Worm (Caenorhabditis elegans) whole organism, L4/young adult: Measurements from ENCODE around the gene ttr-44.

Experiments used
- W03F9.2 ChIP-seq: fragments of 150-350 bp; optimal IDR thresholded peaks from 2 replicates; lab custom pipeline; 2014; ENCODE audit warnings: missing biosample characterization, missing genetic modification characterization
- dao-5 ChIP-seq: sonication (generic microtip); optimal IDR thresholded peaks from 2 replicates; lab custom pipeline; 2016; ENCODE audit warnings: missing genotype, missing genetic modification characterization, moderate library complexity, missing compliant biosample characterization

- TF ChIP-seq W03F9.2 (tag; lab: Kevin White, UChicago) (peak; percentile 70), dao-5 (no peak)
Observed at ce11 chrV:13497322-13497847, 33.2 kb downstream of the ttr-44 start, which contains the start of the genes eea-1 and gut-2.
